Fruit fly (Drosophila melanogaster) whole organism, prepupa: Measurements from ENCODE around the gene CG9806.
A peak's percentile ranks its signal among the peaks of the same experiment; 100 is the strongest.

Experiments used
- CG10631 ChIP-seq: fragments of 200-800 bp; sonication (Bioruptor generic); optimal IDR thresholded peaks from 2 replicates; lab custom pipeline; 2016; ENCODE audit warnings: missing biosample characterization, missing genetic modification characterization
- CG11762 ChIP-seq: fragments of 200-800 bp; sonication (Bioruptor generic); optimal IDR thresholded peaks from 3 replicates; lab custom pipeline; 2016; ENCODE audit warnings: missing biosample characterization, missing genetic modification characterization; ENCODE audit not compliant: insufficient read depth
- CG15336 ChIP-seq: fragments of 200-800 bp; sonication (Bioruptor generic); IDR thresholded peaks from 2 replicates; pipeline ENCODE4 v1.3.6; 2022; ENCODE audit warnings: missing biosample characterization, missing genetic modification characterization
- CG31627 ChIP-seq: fragments of 200-800 bp; sonication (Bioruptor generic); optimal IDR thresholded peaks from 3 replicates; lab custom pipeline; 2016; ENCODE audit warnings: missing biosample characterization, missing genetic modification characterization
- CG6163 ChIP-seq: fragments of 200-800 bp; sonication (Bioruptor generic); IDR thresholded peaks from 3 replicates; pipeline ENCODE4 v1.3.6; 2022; ENCODE audit warnings: missing biosample characterization, missing genetic modification characterization
- CG6276 ChIP-seq: fragments of 200-800 bp; sonication (Bioruptor generic); optimal IDR thresholded peaks from 2 replicates; lab custom pipeline; 2017; ENCODE audit warnings: missing biosample characterization, mild to moderate bottlenecking, missing genetic modification characterization
- CG6792 ChIP-seq: fragments of 200-800 bp; sonication (Bioruptor generic); optimal IDR thresholded peaks from 3 replicates; lab custom pipeline; 2016; ENCODE audit warnings: missing biosample characterization, missing genetic modification characterization
- CG7368 ChIP-seq: fragments of 200-800 bp; sonication (Bioruptor generic); optimal IDR thresholded peaks from 3 replicates; lab custom pipeline; 2016; ENCODE audit warnings: missing biosample characterization, missing genetic modification characterization
- CG8119 ChIP-seq: fragments of 200-800 bp; sonication (Bioruptor generic); IDR thresholded peaks from 3 replicates; pipeline ENCODE4 v1.3.6; 2022; ENCODE audit warnings: missing biosample characterization, missing genetic modification characterization
- CG8319 ChIP-seq: fragments of 200-800 bp; sonication (Bioruptor generic); optimal IDR thresholded peaks from 3 replicates; lab custom pipeline; 2016; ENCODE audit warnings: missing biosample characterization, missing genetic modification characterization
- CG9139 ChIP-seq: fragments of 200-800 bp; sonication (Bioruptor generic); optimal IDR thresholded peaks from 3 replicates; lab custom pipeline; 2017; ENCODE audit warnings: missing biosample characterization, mild to moderate bottlenecking, missing genetic modification characterization
- Eip78C ChIP-seq: fragments of 200-800 bp; sonication (Bioruptor generic); peaks from one replicate; lab custom pipeline; 2016; ENCODE audit warnings: missing biosample characterization, missing genetic modification characterization
- Ets96B ChIP-seq: fragments of 200-800 bp; optimal IDR thresholded peaks from 2 replicates; lab custom pipeline; 2019; ENCODE audit warnings: missing biosample characterization, mild to moderate bottlenecking, missing genetic modification characterization, moderate library complexity
- Gug ChIP-seq: fragments of 200-800 bp; sonication (Bioruptor generic); IDR thresholded peaks from 2 replicates; pipeline ENCODE4 v1.3.6; 2022; ENCODE audit warnings: missing biosample characterization, missing genetic modification characterization
- Hr38 ChIP-seq: sonication (Bioruptor generic); optimal IDR thresholded peaks from 2 replicates; lab custom pipeline; 2016; ENCODE audit warnings: missing biosample characterization, missing genetic modification characterization
- Hr39 ChIP-seq: fragments of 200-800 bp; sonication (Bioruptor generic); optimal IDR thresholded peaks from 2 replicates; lab custom pipeline; 2016; ENCODE audit warnings: missing biosample characterization, missing genetic modification characterization
- Hr4 ChIP-seq: fragments of 200-800 bp; sonication (Bioruptor generic); optimal IDR thresholded peaks from 3 replicates; lab custom pipeline; 2016; ENCODE audit warnings: missing biosample characterization, missing genetic modification characterization
- Lpt ChIP-seq: fragments of 200-800 bp; sonication (Bioruptor generic); optimal IDR thresholded peaks from 3 replicates; lab custom pipeline; 2016; ENCODE audit warnings: missing biosample characterization, missing genetic modification characterization
- Met ChIP-seq: fragments of 200-800 bp; sonication (Bioruptor generic); optimal IDR thresholded peaks from 3 replicates; lab custom pipeline; 2016; ENCODE audit warnings: missing biosample characterization, missing genetic modification characterization
- Sox14 ChIP-seq: fragments of 200-800 bp; sonication (Bioruptor generic); optimal IDR thresholded peaks from 3 replicates; lab custom pipeline; 2016; ENCODE audit warnings: missing biosample characterization, missing genetic modification characterization
- Sox15 ChIP-seq: fragments of 200-800 bp; sonication (Bioruptor generic); optimal IDR thresholded peaks from 3 replicates; lab custom pipeline; 2016; ENCODE audit warnings: missing biosample characterization, missing genetic modification characterization
- dsx ChIP-seq: fragments of 200-800 bp; optimal IDR thresholded peaks from 3 replicates; lab custom pipeline; 2019; ENCODE audit warnings: missing biosample characterization, mild to moderate bottlenecking, missing genetic modification characterization, moderate library complexity; ENCODE audit not compliant: poor library complexity, severe bottlenecking
- eg ChIP-seq: fragments of 200-800 bp; sonication (Bioruptor generic); IDR thresholded peaks from 3 replicates; pipeline ENCODE4 v1.3.6; 2022; ENCODE audit warnings: missing biosample characterization, missing genetic modification characterization
- fd59A ChIP-seq: fragments of 200-800 bp; sonication (Bioruptor generic); optimal IDR thresholded peaks from 2 replicates; lab custom pipeline; 2017; ENCODE audit warnings: missing biosample characterization, mild to moderate bottlenecking, missing genetic modification characterization, missing genetic modification reagents
- fd85E ChIP-seq: fragments of 200-800 bp; sonication (Bioruptor generic); optimal IDR thresholded peaks from 3 replicates; lab custom pipeline; 2016; ENCODE audit warnings: missing biosample characterization, missing genetic modification characterization
- net ChIP-seq: fragments of 200-800 bp; sonication (Bioruptor generic); optimal IDR thresholded peaks from 3 replicates; lab custom pipeline; 2016; ENCODE audit warnings: missing biosample characterization, missing genetic modification characterization
- spab ChIP-seq: fragments of 200-800 bp; sonication (Bioruptor generic); optimal IDR thresholded peaks from 2 replicates; lab custom pipeline; 2017; ENCODE audit warnings: missing biosample characterization, mild to moderate bottlenecking, missing genetic modification characterization, missing genetic modification reagents
- ss ChIP-seq, 2 experiments: fragments of 200-800 bp; sonication (Bioruptor generic); optimal IDR thresholded peaks; 2 replicates in 1 of 2; 3 replicates in 1 of 2; lab custom pipeline; 2017 to 2018; ENCODE audit warnings: mild to moderate bottlenecking in 2 of 2, missing biosample characterization in 2 of 2, missing genetic modification characterization in 2 of 2, moderate library complexity in 1 of 2
- svp ChIP-seq: fragments of 200-800 bp; sonication (Bioruptor generic); peaks from one replicate; lab custom pipeline; 2016; ENCODE audit warnings: missing biosample characterization, missing genetic modification characterization
- vri ChIP-seq: fragments of 200-800 bp; sonication (Bioruptor generic); optimal IDR thresholded peaks from 3 replicates; lab custom pipeline; 2016; ENCODE audit warnings: missing biosample characterization, mild to moderate bottlenecking, missing genetic modification characterization

Gene CG9806

dm6 chrX:10580459-10581103, 46.3 kb downstream of the CG9806 start (continued):
- TF ChIP-seq fd85E (GFP tag; lab: Kevin White, UChicago) (no peak), CG7368 (GFP tag; lab: Kevin White, UChicago) (peak; percentile 29), Gug (GFP tag; lab: Robert Waterston, UW) (no peak), Hr4 (GFP tag; lab: Kevin White, UChicago) (peak; percentile 20), Hr38 (GFP tag; lab: Kevin White, UChicago) (no peak)

dm6 chrX:10579569-10579968, 47.3 kb downstream of the CG9806 start:
- no peak for TF ChIP-seq Hr39
- 0 out of 3 replicates have a peak, but pooled peaks have one; percentile 9 for TF ChIP-seq eg

dm6 chrX:10577773-10578172, 49.1 kb downstream of the CG9806 start:
- TF ChIP-seq CG9139 (no peak), CG6163 (peak; percentile 63; the same call in 2 of the 3 replicates), CG10631 (GFP tag; lab: Kevin White, UChicago) (no peak), vri (GFP tag; lab: Kevin White, UChicago) (no peak), Sox14 (no peak), Hr39 (no peak), Ets96B (tag; lab: Kevin White, UChicago) (no peak), Gug (GFP tag; lab: Robert Waterston, UW) (0 out of 2 replicates have a peak, but pooled peaks have one; percentile 41), Eip78C (GFP tag; lab: Kevin White, UChicago) (no peak), CG11762 (no peak), ss (GFP tag; optimal IDR thresholded peaks at IDR 0.05; lab: Kevin White, UChicago) (no peak), eg (peak; percentile 89), svp (peak; percentile 1), net (GFP tag; lab: Kevin White, UChicago) (peak; percentile 0), CG31627 (GFP tag; lab: Kevin White, UChicago) (no peak), Met (no peak), spab (GFP tag; lab: Kevin White, UChicago) (no peak), CG8119 (GFP tag; lab: Robert Waterston, UW) (peak; percentile 80), Lpt (peak; percentile 40), CG8319 (no peak), dsx (GFP tag; lab: Kevin White, UChicago) (no peak), fd59A (GFP tag; lab: Kevin White, UChicago) (no peak), CG15336 (peak; percentile 79), CG6792 (GFP tag; lab: Kevin White, UChicago) (no peak), CG6276 (peak; percentile 64)

dm6 chrX:10576993-10577392, 49.9 kb downstream of the CG9806 start:
- TF ChIP-seq CG8119 (GFP tag; lab: Robert Waterston, UW) (peak; percentile 14; the same call in 1 of the 3 replicates), eg (peak; percentile 56; the same call in 1 of the 3 replicates), CG6276 (peak; percentile 44), CG15336 (0 out of 2 replicates have a peak, but pooled peaks have one; percentile 7), Sox15 (GFP tag; lab: Kevin White, UChicago) (no peak)
- TF ChIP-seq, all 60 proteins: peak for 4
